Worm (Caenorhabditis elegans) whole organism, midembryonic: Measurements from ENCODE around the gene T11F9.10.

Experiments
- klf-2 ChIP-seq: fragments of 200-800 bp; sonication (Bioruptor generic); conservative IDR thresholded peaks from 2 replicates; pipeline ENCODE4 v1.3.6; 2022; ENCODE audit warnings: missing genetic modification reagents, missing genetic modification characterization, missing compliant biosample characterization
- ref-1 ChIP-seq: fragments of 200-800 bp; sonication (Bioruptor generic); conservative IDR thresholded peaks from 2 replicates; pipeline ENCODE4 v1.3.6; 2022; ENCODE audit warnings: missing genetic modification reagents, missing genetic modification characterization, missing compliant biosample characterization
- tab-1 ChIP-seq: fragments of 200-800 bp; sonication (Bioruptor generic); IDR thresholded peaks from 2 replicates; pipeline ENCODE4 v1.3.6; 2022; ENCODE audit warnings: missing genetic modification characterization, missing compliant biosample characterization
- ztf-23 ChIP-seq: fragments of 200-800 bp; sonication (Bioruptor generic); IDR thresholded peaks from 2 replicates; pipeline ENCODE4 v1.3.6; 2022; ENCODE audit warnings: missing genetic modification reagents, missing genetic modification characterization, missing compliant biosample characterization
- ztf-29 ChIP-seq: fragments of 200-800 bp; sonication (Bioruptor generic); IDR thresholded peaks from 2 replicates; pipeline ENCODE4 v1.3.6; 2022; ENCODE audit warnings: missing genetic modification reagents, missing genetic modification characterization, missing compliant biosample characterization

ce11 chrV:11479406-11479805 is 7.4 kb upstream of the T11F9.10 start, which contains the start of gene T11F9.22:
- no peak for TF ChIP-seq ztf-23 (GFP tag; lab: Robert Waterston, UW)
- no peak for TF ChIP-seq tab-1 (GFP tag; lab: Robert Waterston, UW)
- TF ChIP-seq ztf-29: no peak
- TF ChIP-seq ref-1 (GFP tag; lab: Robert Waterston, UW): no peak
- no peak for TF ChIP-seq klf-2 (GFP tag; lab: Robert Waterston, UW)
